Worm (Caenorhabditis elegans): ENCODE results near the gene ZK688.5.

DNA sequence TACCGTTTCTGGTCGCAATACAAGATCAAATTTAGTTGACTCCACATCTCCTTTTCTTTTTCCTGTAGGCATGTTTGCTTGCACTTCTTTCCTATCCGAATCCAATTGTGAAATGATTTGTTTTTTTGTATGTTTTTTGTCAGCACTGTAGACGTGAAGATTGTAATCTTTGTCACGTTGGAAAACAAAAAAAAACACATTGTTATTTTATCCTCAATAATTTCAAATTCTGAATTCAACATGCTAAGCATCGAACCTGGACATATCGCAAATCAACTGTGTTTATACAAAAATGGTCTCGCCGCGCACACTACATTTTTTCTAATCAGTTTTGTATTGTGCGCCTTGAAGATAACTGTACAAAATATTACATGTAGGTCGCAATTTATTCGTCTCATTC is 22.1 kb upstream of the ZK688.5 start, which contains the start of gene ZK688.12:
- TF ChIP-seq C34B4.2 (tag; optimal IDR thresholded peaks at IDR 0.05) (no peak), unc-130 (tag; optimal IDR thresholded peaks at IDR 0.05) (no peak), lin-15B (tag; optimal IDR thresholded peaks at IDR 0.05) (no peak)

All from whole organism, L1 larva.